Fruit fly (Drosophila melanogaster): ENCODE results near the gene CG4408.

The CG4408 gene

dm6 chr3R:23332535-23333333 is 30.6 kb downstream of the CG4408 start (continued):
- TF ChIP-seq CG15514 (GFP tag; optimal IDR thresholded peaks at IDR 0.05) (no peak), CTCF (GFP tag; optimal IDR thresholded peaks at IDR 0.05) (no peak), Tbp (GFP tag; optimal IDR thresholded peaks at IDR 0.05) (no peak), usp (GFP tag; optimal IDR thresholded peaks at IDR 0.05) (no peak), Deaf1 (tag; optimal IDR thresholded peaks at IDR 0.05) (peak; percentile 26), CG13296 (GFP tag; optimal IDR thresholded peaks at IDR 0.05) (peak; percentile 0), CG10274 (GFP tag; optimal IDR thresholded peaks at IDR 0.05) (no peak), Pdp1 (GFP tag; optimal IDR thresholded peaks at IDR 0.05) (peak; percentile 49 to 56), CG1603 (tag; optimal IDR thresholded peaks at IDR 0.05) (peak; percentile 59), tap (tag; optimal IDR thresholded peaks at IDR 0.05) (peak; percentile 27), btn (GFP tag; optimal IDR thresholded peaks at IDR 0.05) (no peak), pzg (GFP tag; optimal IDR thresholded peaks at IDR 0.05) (no peak), gem (tag; optimal IDR thresholded peaks at IDR 0.05) (peak; percentile 78), CG3065 (GFP tag; optimal IDR thresholded peaks at IDR 0.05) (no peak), CG18262 (tag; optimal IDR thresholded peaks at IDR 0.05) (peak; percentile 75), dm (GFP tag; optimal IDR thresholded peaks at IDR 0.05) (no peak), otp (GFP tag; IDR thresholded peaks at IDR 0.05) (0 out of 3 replicates have a peak, but pooled peaks have one; percentile 28), nom (GFP tag; optimal IDR thresholded peaks at IDR 0.05) (peak; percentile 43), Xbp1 (GFP tag; optimal IDR thresholded peaks at IDR 0.05) (peak; percentile 50), CG17568 (GFP tag; optimal IDR thresholded peaks at IDR 0.05) (no peak), CG34422 (GFP tag; IDR thresholded peaks at IDR 0.05) (0 out of 3 replicates have a peak, but pooled peaks have one; percentile 28), odd (GFP tag; optimal IDR thresholded peaks at IDR 0.05) (peak; percentile 27), dimm (GFP tag; IDR thresholded peaks at IDR 0.05) (no peak), gcm (GFP tag; optimal IDR thresholded peaks at IDR 0.05) (no peak), ems (GFP tag; optimal IDR thresholded peaks at IDR 0.05) (no peak), PHDP (tag; optimal IDR thresholded peaks at IDR 0.05) (peak; percentile 81), Xrp1 (GFP tag; IDR thresholded peaks at IDR 0.05) (peak; percentile 69; the same call in 1 of the 2 replicates), onecut (GFP tag; IDR thresholded peaks at IDR 0.05) (no peak), lab (GFP tag; optimal IDR thresholded peaks at IDR 0.05) (peak; percentile 72), CG18476 (GFP tag; optimal IDR thresholded peaks at IDR 0.05) (no peak), ATbp (GFP tag; optimal IDR thresholded peaks at IDR 0.05) (peak; percentile 48), abd-A (tag; optimal IDR thresholded peaks at IDR 0.05) (no peak), Ptx1 (GFP tag; IDR thresholded peaks at IDR 0.05) (peak; percentile 46), E2f1 (GFP tag; IDR thresholded peaks at IDR 0.05) (no peak; the same call in 1 of the 2 replicates), BEAF-32 (GFP tag; optimal IDR thresholded peaks at IDR 0.05) (no peak), eyg (GFP tag; optimal IDR thresholded peaks at IDR 0.05) (no peak), HLHmδ (GFP tag; optimal IDR thresholded peaks at IDR 0.05) (no peak), Rfx (GFP tag; IDR thresholded peaks at IDR 0.05) (peak; percentile 36), disco-r (GFP tag; optimal IDR thresholded peaks at IDR 0.05) (no peak), Hr78 (GFP tag; optimal IDR thresholded peaks at IDR 0.05) (no peak), fd3F (GFP tag; optimal IDR thresholded peaks at IDR 0.05) (peak; percentile 28), CG14965 (GFP tag; optimal IDR thresholded peaks at IDR 0.05; ENCODE audit: borderline replicate concordance) (no peak), CG1529 (GFP tag; optimal IDR thresholded peaks at IDR 0.05) (peak; percentile 56), CG9437 (GFP tag; optimal IDR thresholded peaks at IDR 0.05) (peak; percentile 39), Hey (tag; optimal IDR thresholded peaks at IDR 0.05) (no peak), psq (GFP tag; optimal IDR thresholded peaks at IDR 0.05) (no peak), CG33557 (GFP tag; optimal IDR thresholded peaks at IDR 0.05) (peak; percentile 30), Meics (GFP tag; optimal IDR thresholded peaks at IDR 0.05) (peak; percentile 54), CG8281 (tag; optimal IDR thresholded peaks at IDR 0.05) (no peak)

All from whole organism, embryonic.